Worm (Caenorhabditis elegans) whole organism, mixed stage, embryonic: ENCODE measurements around the gene C55C3.1.

ENCODE experiments used
- elt-3 ChIP-seq: fragments of 150-350 bp; optimal IDR thresholded peaks from 2 replicates; lab custom pipeline; 2014; ENCODE audit warnings: missing biosample characterization, missing genetic modification characterization
- nhr-237 ChIP-seq: fragments of 150-350 bp; optimal IDR thresholded peaks from 2 replicates; lab custom pipeline; 2014; ENCODE audit warnings: missing biosample characterization, missing genetic modification characterization
- nhr-28 ChIP-seq: fragments of 150-350 bp; optimal IDR thresholded peaks from 2 replicates; lab custom pipeline; 2014; ENCODE audit warnings: missing biosample characterization, missing genetic modification characterization
- unc-62 ChIP-seq: fragments of 150-350 bp; optimal IDR thresholded peaks from 2 replicates; lab custom pipeline; 2014; ENCODE audit warnings: missing biosample characterization, missing genetic modification reagents, missing genetic modification characterization

DNA sequence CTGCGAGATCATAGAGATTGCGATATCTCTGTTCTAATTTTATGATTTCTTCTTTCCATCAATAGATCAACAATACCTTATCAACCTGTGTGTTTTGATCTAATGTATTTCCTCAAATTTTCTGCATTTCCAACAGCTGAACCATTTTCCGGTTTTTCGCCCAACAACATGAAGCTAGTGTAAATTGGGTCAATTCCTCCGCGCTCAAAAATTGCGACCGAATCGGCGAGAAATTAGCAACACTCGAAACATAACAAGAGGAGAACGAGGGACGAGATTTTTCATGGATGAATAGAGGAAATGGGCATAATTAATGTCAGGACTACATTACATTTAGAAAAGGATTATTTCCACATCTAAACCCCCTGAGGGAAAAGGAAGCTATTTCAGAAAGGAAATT lies 45.9 kb downstream of the C55C3.1 start:
- TF ChIP-seq elt-3 (tag; lab: Kevin White, UChicago): no peak
- no peak for TF ChIP-seq nhr-237
- no peak for TF ChIP-seq nhr-28
- no peak for TF ChIP-seq unc-62 (GFP tag; lab: Kevin White, UChicago)
